Fruit fly (Drosophila melanogaster): ENCODE results near the gene CG14817.

CG14817 gene

dm6 chrX:1848624-1849198, 28.4 kb downstream of the CG14817 start:
- TF ChIP-seq brk (GFP tag; optimal IDR thresholded peaks at IDR 0.05) = no peak

DNA sequence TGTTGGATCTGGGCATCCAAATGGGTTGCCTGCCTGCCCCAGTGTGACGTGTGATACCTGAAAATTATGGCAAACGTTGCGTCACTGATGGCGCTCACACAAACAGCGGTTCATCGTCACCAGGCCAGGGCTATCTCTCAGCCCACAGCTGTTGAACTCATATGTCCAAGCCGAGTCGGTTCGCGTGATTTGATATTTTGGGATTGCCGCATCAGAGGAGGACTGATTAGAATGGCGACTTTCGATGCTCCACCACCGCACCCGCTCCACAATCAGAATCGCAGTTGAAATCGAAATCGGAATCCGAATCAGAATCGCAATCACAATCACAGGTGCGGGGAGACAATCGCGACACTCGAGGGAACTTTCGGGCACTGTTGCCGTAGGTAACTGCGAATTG, 29.3 kb downstream of the CG14817 start:
- TF ChIP-seq Hr83 (GFP tag; optimal IDR thresholded peaks at IDR 0.05; ENCODE audit: poor library complexity, severe bottlenecking) = no peak
- TF ChIP-seq Rel (GFP tag; optimal IDR thresholded peaks at IDR 0.05) = no peak
- peak; percentile 8 for TF ChIP-seq Rel (tag; optimal IDR thresholded peaks at IDR 0.05)

- no peak for TF ChIP-seq Rel (GFP tag; optimal IDR thresholded peaks at IDR 0.05)
- TF ChIP-seq Rel (tag; optimal IDR thresholded peaks at IDR 0.05) = peak; percentile 83
- TF ChIP-seq dl (GFP tag; optimal IDR thresholded peaks at IDR 0.05; ENCODE audit: insufficient read depth in 1 of 2, partially characterized antibody in 2 of 2) = no peak
- no peak for TF ChIP-seq h (GFP tag; optimal IDR thresholded peaks at IDR 0.05)
- TF ChIP-seq lola (GFP tag; optimal IDR thresholded peaks at IDR 0.05) = no peak
Measured at dm6 chrX:1846386-1846785, 30.7 kb downstream of the CG14817 start.

DNA sequence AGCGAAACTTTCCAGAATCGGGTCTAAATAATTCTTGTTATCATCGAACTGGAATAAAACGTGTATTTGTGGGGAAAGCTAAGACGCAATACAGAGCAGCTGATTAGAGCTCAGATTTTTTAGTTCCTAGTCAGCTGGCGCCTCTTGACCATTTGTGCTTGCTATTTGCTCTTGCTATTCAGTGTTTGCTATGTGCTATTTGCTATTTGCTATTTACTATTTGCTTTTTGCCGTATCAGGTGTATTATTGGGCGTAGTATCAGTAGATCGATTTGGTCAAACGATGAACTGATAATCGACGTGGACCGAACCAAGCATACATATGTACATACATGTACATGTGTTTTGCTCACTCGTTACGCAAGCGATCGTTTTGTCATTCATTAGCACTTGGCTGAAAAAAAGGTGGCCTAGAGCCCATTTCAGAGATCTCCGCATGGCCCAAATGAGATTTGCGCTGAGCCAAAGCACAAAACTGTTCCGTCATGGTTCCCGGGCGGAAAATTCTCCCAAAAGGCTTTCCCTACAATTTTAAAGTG, 31.6 kb downstream of the CG14817 start:
- TF ChIP-seq dmrt93B (GFP tag; optimal IDR thresholded peaks at IDR 0.05) (no peak), jim (GFP tag; optimal IDR thresholded peaks at IDR 0.05) (no peak), sage (GFP tag; optimal IDR thresholded peaks at IDR 0.05) (no peak)

- TF ChIP-seq Rel (GFP tag; optimal IDR thresholded peaks at IDR 0.05) (no peak), Rel (tag; optimal IDR thresholded peaks at IDR 0.05) (peak; percentile 41), N (GFP tag; optimal IDR thresholded peaks at IDR 0.05) (no peak), Jra (GFP tag; optimal IDR thresholded peaks at IDR 0.05) (no peak), br (GFP tag; optimal IDR thresholded peaks at IDR 0.05) (no peak), HLH106 (tag; optimal IDR thresholded peaks at IDR 0.05) (no peak), ey (GFP tag; optimal IDR thresholded peaks at IDR 0.05) (no peak)
Measured at dm6 chrX:1842875-1843274, 34.2 kb downstream of the CG14817 start.

DNA sequence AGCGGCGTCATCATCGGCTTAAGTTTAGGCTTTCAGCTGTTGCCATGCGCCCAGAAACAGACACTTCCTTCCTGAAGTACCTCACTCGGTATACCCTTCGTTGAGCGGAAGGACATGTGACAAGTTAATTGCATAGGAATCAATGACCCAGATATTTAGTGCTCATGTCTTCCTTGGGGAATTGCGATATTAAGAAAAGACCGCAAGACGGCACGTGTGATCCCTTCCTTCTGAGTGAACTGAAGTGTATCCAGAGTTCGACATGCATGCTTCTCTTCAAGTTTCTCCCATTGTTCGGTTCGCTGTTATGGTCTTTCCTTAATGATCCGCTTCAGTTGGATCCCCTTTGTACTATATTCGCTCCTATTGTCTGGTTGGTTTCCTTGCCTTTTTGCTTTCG, 36.5 kb downstream of the CG14817 start:
- no peak for TF ChIP-seq sv (GFP tag; optimal IDR thresholded peaks at IDR 0.05)
- TF ChIP-seq HLH106 (tag; optimal IDR thresholded peaks at IDR 0.05) = peak; percentile 67
- no peak for TF ChIP-seq dl (GFP tag; optimal IDR thresholded peaks at IDR 0.05; ENCODE audit: insufficient read depth in 1 of 2, partially characterized antibody in 2 of 2)
- no peak for TF ChIP-seq GATAd (GFP tag; optimal IDR thresholded peaks at IDR 0.05)
- TF ChIP-seq brk (GFP tag; optimal IDR thresholded peaks at IDR 0.05) = no peak
- TF ChIP-seq fru (GFP tag; optimal IDR thresholded peaks at IDR 0.05) = peak; percentile 86
- TF ChIP-seq tai (GFP tag; optimal IDR thresholded peaks at IDR 0.05) = no peak
- TF ChIP-seq pan (optimal IDR thresholded peaks at IDR 0.05) = no peak
- TF ChIP-seq Hr83 (GFP tag; optimal IDR thresholded peaks at IDR 0.05; ENCODE audit: poor library complexity, severe bottlenecking) = no peak
- no peak for TF ChIP-seq Vsx2 (GFP tag; optimal IDR thresholded peaks at IDR 0.05; ENCODE audit: partially characterized antibody)
- TF ChIP-seq Dif (GFP tag; optimal IDR thresholded peaks at IDR 0.05; ENCODE audit: partially characterized antibody) = no peak
- no peak for TF ChIP-seq dsf (GFP tag; optimal IDR thresholded peaks at IDR 0.05; ENCODE audit: borderline replicate concordance)
- TF ChIP-seq usp (GFP tag; optimal IDR thresholded peaks at IDR 0.05) = no peak
- peak; percentile 85 for TF ChIP-seq ey (GFP tag; optimal IDR thresholded peaks at IDR 0.05)
- peak; percentile 20 for TF ChIP-seq sage (GFP tag; optimal IDR thresholded peaks at IDR 0.05)
- peak; percentile 67 for TF ChIP-seq dmrt93B (GFP tag; optimal IDR thresholded peaks at IDR 0.05)
- no peak for TF ChIP-seq jim (GFP tag; optimal IDR thresholded peaks at IDR 0.05)
- TF ChIP-seq br (GFP tag; optimal IDR thresholded peaks at IDR 0.05) = peak; percentile 79
- peak; percentile 67 for TF ChIP-seq Hnf4 (GFP tag; optimal IDR thresholded peaks at IDR 0.05)
- TF ChIP-seq Jra (GFP tag; optimal IDR thresholded peaks at IDR 0.05) = no peak
- no peak for TF ChIP-seq Hr78 (GFP tag; optimal IDR thresholded peaks at IDR 0.05)
- no peak for TF ChIP-seq CrebA (GFP tag; optimal IDR thresholded peaks at IDR 0.05; ENCODE audit: borderline replicate concordance)
- no peak for TF ChIP-seq CG9705 (GFP tag; optimal IDR thresholded peaks at IDR 0.05)
- TF ChIP-seq Mio (GFP tag; optimal IDR thresholded peaks at IDR 0.05) = no peak
- TF ChIP-seq lola (GFP tag; optimal IDR thresholded peaks at IDR 0.05) = no peak
- TF ChIP-seq Myc (optimal IDR thresholded peaks at IDR 0.05) = no peak
- TF ChIP-seq N (GFP tag; optimal IDR thresholded peaks at IDR 0.05) = no peak
- TF ChIP-seq woc (GFP tag; optimal IDR thresholded peaks at IDR 0.05) = peak; percentile 94
- TF ChIP-seq Abd-B (GFP tag; optimal IDR thresholded peaks at IDR 0.05) = no peak
- TF ChIP-seq psq (GFP tag; optimal IDR thresholded peaks at IDR 0.05) = peak; percentile 88
- TF ChIP-seq foxo (GFP tag; optimal IDR thresholded peaks at IDR 0.05) = peak in 1 of 2 experiments; percentile 78
- no peak for TF ChIP-seq Rel (GFP tag; optimal IDR thresholded peaks at IDR 0.05)
- TF ChIP-seq Rel (tag; optimal IDR thresholded peaks at IDR 0.05) = no peak
- TF ChIP-seq Sp1 (GFP tag; optimal IDR thresholded peaks at IDR 0.05) = peak; percentile 62
- no peak for TF ChIP-seq Dfd (GFP tag; optimal IDR thresholded peaks at IDR 0.05)
- TF ChIP-seq CG32264 (GFP tag; optimal IDR thresholded peaks at IDR 0.05) = peak; percentile 35
- peak; percentile 76 for TF ChIP-seq rgr (GFP tag; optimal IDR thresholded peaks at IDR 0.05)

All from whole organism, wandering third instar larva.